Worm (Caenorhabditis elegans): ENCODE results near the gene T24B8.4.

The T24B8.4 gene

DNA sequence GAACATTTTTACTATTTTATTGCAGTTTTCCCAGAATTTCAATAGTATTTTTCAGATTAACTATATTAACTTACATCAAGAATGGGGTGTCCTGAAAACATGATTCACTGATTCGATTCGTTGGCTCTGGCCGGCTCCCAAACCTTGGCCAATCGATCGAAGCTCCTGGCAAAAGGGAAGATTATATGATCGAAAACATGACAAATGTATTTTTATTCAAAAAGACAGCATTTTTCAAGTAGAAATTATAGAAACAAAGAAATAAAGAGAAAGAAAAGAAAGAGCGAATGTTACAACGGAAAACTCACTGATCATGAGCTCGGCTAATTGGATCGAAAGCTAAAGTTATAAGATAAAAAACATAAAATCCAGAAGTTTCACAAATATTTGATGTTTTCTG lies at the start of gene T24B8.4:
Gene T24B8.4 (minus strand): TSS at position 101 of the 400 bp plus-strand sequence.
- TF ChIP-seq ztf-11 (tag; optimal IDR thresholded peaks at IDR 0.05): no peak
- TF ChIP-seq elt-3 (tag; optimal IDR thresholded peaks at IDR 0.05): no peak
- no peak for TF ChIP-seq bed-3 (GFP tag; optimal IDR thresholded peaks at IDR 0.05)
- no peak for TF ChIP-seq pha-4 (tag; optimal IDR thresholded peaks at IDR 0.05)

DNA sequence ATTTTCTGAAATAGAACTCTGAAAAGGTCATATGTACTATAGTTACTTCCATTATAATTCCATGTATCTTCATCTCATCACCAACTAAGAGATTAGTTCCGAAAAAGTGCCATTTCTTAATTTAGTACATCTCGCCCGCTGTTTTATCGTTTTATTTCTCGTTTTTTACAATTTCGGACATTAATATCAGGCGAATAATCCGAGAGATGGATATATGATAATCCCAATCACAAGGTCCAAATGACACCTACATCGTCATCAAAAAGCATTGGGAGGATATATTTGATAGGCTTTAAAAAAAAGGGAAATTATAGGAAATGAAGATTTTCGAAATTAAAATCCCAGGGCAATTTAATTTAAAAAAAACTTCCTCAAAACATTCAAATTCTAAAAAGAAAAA lies 49.7 kb upstream of the T24B8.4 start:
- TF ChIP-seq ham-2 (GFP tag; optimal IDR thresholded peaks at IDR 0.05) (no peak), ceh-83 (GFP tag; optimal IDR thresholded peaks at IDR 0.05) (no peak), sem-2 (GFP tag; optimal IDR thresholded peaks at IDR 0.05) (no peak), unc-39 (tag; optimal IDR thresholded peaks at IDR 0.05) (no peak), zip-8 (tag; optimal IDR thresholded peaks at IDR 0.05) (no peak), mab-5 (tag; optimal IDR thresholded peaks at IDR 0.05) (no peak), hlh-1 (tag; optimal IDR thresholded peaks at IDR 0.05) (no peak), elt-1 (tag; optimal IDR thresholded peaks at IDR 0.05; ENCODE audit: borderline replicate concordance, insufficient read depth) (no peak), ceh-43 (GFP tag; optimal IDR thresholded peaks at IDR 0.05) (no peak), flh-1 (GFP tag; optimal IDR thresholded peaks at IDR 0.05) (no peak)

DNA sequence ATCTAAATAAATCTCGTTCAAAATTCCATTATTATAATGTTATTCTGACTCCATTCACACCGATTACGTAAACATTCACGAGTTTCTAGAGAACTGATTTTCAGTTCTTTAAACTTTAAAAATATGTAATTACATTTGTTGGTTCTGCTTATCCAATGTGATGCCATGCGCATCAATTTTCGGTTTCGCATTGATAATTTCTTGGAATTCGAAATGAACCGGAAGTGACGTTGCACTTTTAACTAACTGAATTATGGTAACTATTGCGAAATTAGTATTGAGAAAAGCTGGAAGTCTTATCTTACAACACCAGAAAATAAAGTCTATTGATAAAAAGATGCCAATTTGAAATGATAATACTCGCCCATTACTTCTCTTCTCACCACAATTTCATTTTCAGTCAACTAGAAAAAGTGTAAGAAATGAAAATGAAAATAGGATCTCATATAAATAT lies 47.2 kb upstream of the T24B8.4 start:
- TF ChIP-seq zip-8 (tag; optimal IDR thresholded peaks at IDR 0.05): no peak
- no peak for TF ChIP-seq nhr-76 (tag; optimal IDR thresholded peaks at IDR 0.05)
- TF ChIP-seq nhr-28 (tag; optimal IDR thresholded peaks at IDR 0.05): no peak
- TF ChIP-seq ces-1 (GFP tag; optimal IDR thresholded peaks at IDR 0.05): no peak
- TF ChIP-seq cnd-1 (tag; optimal IDR thresholded peaks at IDR 0.05): no peak
- TF ChIP-seq unc-120 (tag; optimal IDR thresholded peaks at IDR 0.05; ENCODE audit: poor library complexity, severe bottlenecking): no peak
- TF ChIP-seq blmp-1 (tag; optimal IDR thresholded peaks at IDR 0.05): no peak
- TF ChIP-seq sptf-1 (tag; optimal IDR thresholded peaks at IDR 0.05): no peak
- TF ChIP-seq ztf-11 (tag; optimal IDR thresholded peaks at IDR 0.05): no peak
- TF ChIP-seq ham-2 (GFP tag; optimal IDR thresholded peaks at IDR 0.05): no peak
- TF ChIP-seq unc-39 (tag; optimal IDR thresholded peaks at IDR 0.05): no peak
- TF ChIP-seq snpc-4 (tag; optimal IDR thresholded peaks at IDR 0.05): no peak
- TF ChIP-seq tbx-8 (GFP tag; optimal IDR thresholded peaks at IDR 0.05): no peak
- no peak for TF ChIP-seq pha-4 (tag; optimal IDR thresholded peaks at IDR 0.05)
- TF ChIP-seq nhr-2 (tag; optimal IDR thresholded peaks at IDR 0.05): no peak
- TF ChIP-seq ceh-83 (GFP tag; optimal IDR thresholded peaks at IDR 0.05): no peak

DNA sequence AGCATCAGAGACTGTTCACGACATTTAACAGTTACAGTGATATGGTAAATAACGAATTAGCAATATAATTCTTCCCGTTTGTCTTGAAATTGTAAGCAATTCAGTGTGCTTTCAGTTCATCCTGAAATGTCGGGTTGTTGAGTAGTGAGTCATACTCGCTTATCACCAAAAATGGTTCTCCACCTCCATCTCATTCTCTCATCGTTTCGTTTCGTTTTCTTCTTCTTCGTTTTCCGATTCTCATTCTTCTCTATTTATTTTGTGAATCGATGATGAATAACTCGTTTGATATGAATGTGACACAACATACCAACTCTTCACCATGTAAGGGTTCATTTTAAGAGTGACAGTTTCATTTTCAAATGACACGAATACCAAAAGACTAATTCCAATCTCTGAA lies 45.8 kb upstream of the T24B8.4 start:
- TF ChIP-seq blmp-1 (tag; optimal IDR thresholded peaks at IDR 0.05) (no peak), ceh-39 (tag; optimal IDR thresholded peaks at IDR 0.05) (no peak), nhr-2 (tag; optimal IDR thresholded peaks at IDR 0.05) (no peak), snpc-4 (tag; optimal IDR thresholded peaks at IDR 0.05) (no peak), nhr-28 (tag; optimal IDR thresholded peaks at IDR 0.05) (no peak), lin-32 (GFP tag; optimal IDR thresholded peaks at IDR 0.05) (no peak)

DNA sequence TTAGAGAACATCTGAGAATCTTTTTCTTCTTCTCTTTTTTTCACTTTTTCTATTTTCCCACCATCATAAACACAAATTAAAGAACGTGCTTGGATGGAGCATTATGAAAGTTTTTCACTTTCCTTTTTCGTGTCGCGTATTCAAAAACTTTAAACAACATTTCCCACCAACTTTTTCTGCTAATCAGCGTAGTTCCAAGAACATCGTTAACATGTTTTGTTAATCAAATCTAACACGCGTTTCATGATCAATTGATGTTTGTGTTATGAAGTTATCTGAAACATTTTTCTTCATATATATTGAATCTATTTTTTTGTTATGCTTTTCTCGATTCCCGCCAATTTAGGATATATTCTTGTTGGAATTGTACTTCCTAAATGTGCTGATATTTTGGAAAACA lies 45.0 kb upstream of the T24B8.4 start:
- no peak for TF ChIP-seq elt-1 (tag; optimal IDR thresholded peaks at IDR 0.05; ENCODE audit: borderline replicate concordance, insufficient read depth)
- no peak for TF ChIP-seq ceh-43 (GFP tag; optimal IDR thresholded peaks at IDR 0.05)
- no peak for TF ChIP-seq lsy-2 (tag; optimal IDR thresholded peaks at IDR 0.05)
- TF ChIP-seq hlh-1 (tag; optimal IDR thresholded peaks at IDR 0.05): no peak
- no peak for TF ChIP-seq ztf-11 (tag; optimal IDR thresholded peaks at IDR 0.05)

DNA sequence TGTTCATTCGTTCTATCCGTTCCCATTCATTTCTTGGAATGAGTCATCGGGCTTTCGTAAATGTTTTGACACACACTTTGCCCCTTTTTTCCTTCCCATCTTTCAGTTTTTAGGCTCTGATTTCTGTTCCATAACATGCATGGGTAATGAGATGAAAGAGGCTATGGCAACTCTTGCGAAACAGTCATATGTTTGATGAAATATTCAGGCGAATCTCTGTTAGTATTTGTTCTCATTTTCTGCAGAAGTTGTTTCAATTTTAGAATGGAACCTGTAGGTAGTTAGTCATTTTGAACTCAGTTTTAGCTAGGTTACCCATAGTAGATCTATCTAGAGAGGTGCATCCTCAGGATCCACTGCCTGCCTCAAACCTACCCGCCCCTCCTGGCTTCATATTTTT lies 44.3 kb upstream of the T24B8.4 start:
- TF ChIP-seq zip-8 (tag; optimal IDR thresholded peaks at IDR 0.05) (no peak), sem-2 (GFP tag; optimal IDR thresholded peaks at IDR 0.05) (no peak), nhr-28 (tag; optimal IDR thresholded peaks at IDR 0.05) (no peak), ham-2 (GFP tag; optimal IDR thresholded peaks at IDR 0.05) (no peak), mab-5 (tag; optimal IDR thresholded peaks at IDR 0.05) (no peak), lin-13 (tag; optimal IDR thresholded peaks at IDR 0.05) (no peak), hlh-1 (tag; optimal IDR thresholded peaks at IDR 0.05) (no peak), unc-39 (tag; optimal IDR thresholded peaks at IDR 0.05) (no peak), ceh-43 (GFP tag; optimal IDR thresholded peaks at IDR 0.05) (no peak), mls-2 (tag; optimal IDR thresholded peaks at IDR 0.05) (no peak), mep-1 (tag; optimal IDR thresholded peaks at IDR 0.05) (no peak), ces-1 (GFP tag; optimal IDR thresholded peaks at IDR 0.05) (no peak), tbx-8 (GFP tag; optimal IDR thresholded peaks at IDR 0.05) (no peak), lsy-2 (tag; optimal IDR thresholded peaks at IDR 0.05) (no peak), nhr-12 (tag; optimal IDR thresholded peaks at IDR 0.05) (no peak), elt-3 (tag; optimal IDR thresholded peaks at IDR 0.05) (no peak), lin-32 (GFP tag; optimal IDR thresholded peaks at IDR 0.05) (no peak), nhr-237 (tag; optimal IDR thresholded peaks at IDR 0.05) (no peak), cnd-1 (tag; optimal IDR thresholded peaks at IDR 0.05) (no peak), ztf-11 (tag; optimal IDR thresholded peaks at IDR 0.05) (no peak)

All from whole organism, mixed stage, embryonic.